Fruit fly (Drosophila melanogaster) whole organism, embryonic: ENCODE measurements around the gene sif.

Experiments used
- Ada2b ChIP-seq: fragments of 200-800 bp; sonication (Bioruptor generic); IDR thresholded peaks from 2 replicates; pipeline ENCODE4 v1.3.6; 2022; ENCODE audit warnings: missing biosample characterization, missing genetic modification characterization
- Awh ChIP-seq: fragments of 200-800 bp; sonication (Bioruptor generic); IDR thresholded peaks from 2 replicates; pipeline ENCODE4, ENCODE4 v1.3.6; 2022; ENCODE audit warnings: missing biosample characterization, missing genetic modification characterization
- Bgb ChIP-seq: fragments of 200-800 bp; sonication (Bioruptor generic); IDR thresholded peaks from 2 replicates; pipeline ENCODE4 v1.3.6; 2022; ENCODE audit warnings: missing biosample characterization, missing genetic modification characterization; ENCODE audit not compliant: partially characterized antibody
- BtbVII ChIP-seq: fragments of 200-800 bp; sonication (Bioruptor generic); optimal IDR thresholded peaks from 3 replicates; lab custom pipeline; 2017; ENCODE audit warnings: missing biosample characterization, mild to moderate bottlenecking, missing genetic modification characterization
- Bteb2 ChIP-seq: fragments of 200-800 bp; sonication (Bioruptor generic); optimal IDR thresholded peaks from 2 replicates; lab custom pipeline; 2016; ENCODE audit warnings: missing biosample characterization, missing genetic modification characterization
- CG10147 ChIP-seq: fragments of 200-800 bp; sonication (Bioruptor generic); optimal IDR thresholded peaks from 2 replicates; lab custom pipeline; 2019; ENCODE audit warnings: missing biosample characterization, mild to moderate bottlenecking, missing genetic modification characterization, moderate library complexity
- CG10321 ChIP-seq: fragments of 200-800 bp; sonication (Bioruptor generic); IDR thresholded peaks from 2 replicates; pipeline ENCODE4 v1.3.6; 2022; ENCODE audit warnings: missing biosample characterization, missing genetic modification characterization
- CG10366 ChIP-seq: fragments of 200-800 bp; sonication (Bioruptor generic); IDR thresholded peaks from 2 replicates; pipeline ENCODE4 v1.3.6; 2022; ENCODE audit warnings: missing biosample characterization, missing genetic modification characterization
- CG11085 ChIP-seq: fragments of 200-800 bp; sonication (Bioruptor generic); IDR thresholded peaks from 2 replicates; pipeline ENCODE4 v1.3.6; 2022; ENCODE audit warnings: missing biosample characterization, missing genetic modification characterization
- CG12071 ChIP-seq: fragments of 200-800 bp; sonication (Bioruptor generic); optimal IDR thresholded peaks from 3 replicates; lab custom pipeline; 2018; ENCODE audit warnings: missing biosample characterization, mild to moderate bottlenecking, missing genetic modification characterization
- CG12769 ChIP-seq: fragments of 200-800 bp; sonication (Bioruptor generic); optimal IDR thresholded peaks from 2 replicates; lab custom pipeline; 2019; ENCODE audit warnings: missing biosample characterization, mild to moderate bottlenecking, missing genetic modification characterization, moderate library complexity
- CG12942 ChIP-seq: fragments of 200-800 bp; sonication (Bioruptor generic); optimal IDR thresholded peaks from 3 replicates; lab custom pipeline; 2016; ENCODE audit warnings: missing biosample characterization, missing genetic modification characterization
- CG13123 ChIP-seq: fragments of 200-800 bp; sonication (Bioruptor generic); optimal IDR thresholded peaks from 2 replicates; lab custom pipeline; 2016; ENCODE audit warnings: missing biosample characterization, missing genetic modification characterization
- CG14014 ChIP-seq: fragments of 200-800 bp; sonication (Bioruptor generic); IDR thresholded peaks from 2 replicates; pipeline ENCODE4 v1.3.6; 2022; ENCODE audit warnings: missing biosample characterization, missing genetic modification characterization
- CG1529 ChIP-seq: fragments of 200-800 bp; sonication (Bioruptor generic); optimal IDR thresholded peaks from 3 replicates; lab custom pipeline; 2018; ENCODE audit warnings: missing biosample characterization, missing genetic modification characterization
- CG16815 ChIP-seq: fragments of 200-800 bp; sonication (Bioruptor generic); optimal IDR thresholded peaks from 3 replicates; lab custom pipeline; 2017; ENCODE audit warnings: missing biosample characterization, mild to moderate bottlenecking, missing genetic modification characterization
- CG17568 ChIP-seq: fragments of 200-800 bp; sonication (Bioruptor generic); optimal IDR thresholded peaks from 2 replicates; lab custom pipeline; 2018; ENCODE audit warnings: missing biosample characterization, mild to moderate bottlenecking, missing genetic modification characterization, moderate library complexity
- CG2678 ChIP-seq: fragments of 200-800 bp; sonication (Bioruptor generic); optimal IDR thresholded peaks from 3 replicates; lab custom pipeline; 2019; ENCODE audit warnings: missing biosample characterization, mild to moderate bottlenecking, missing genetic modification characterization, moderate library complexity
- CG4282 ChIP-seq: fragments of 200-800 bp; sonication (Bioruptor generic); optimal IDR thresholded peaks from 2 replicates; lab custom pipeline; 2016; ENCODE audit warnings: missing biosample characterization, missing genetic modification characterization
- CG4404 ChIP-seq: fragments of 200-800 bp; sonication (Bioruptor generic); IDR thresholded peaks from 2 replicates; pipeline ENCODE4 v1.3.6; 2022; ENCODE audit warnings: missing biosample characterization, missing genetic modification characterization
- CG4617 ChIP-seq: fragments of 200-800 bp; sonication (Bioruptor generic); optimal IDR thresholded peaks from 3 replicates; lab custom pipeline; 2016; ENCODE audit warnings: missing biosample characterization, missing genetic modification characterization, borderline replicate concordance
- CG5245 ChIP-seq: fragments of 200-800 bp; sonication (Bioruptor generic); optimal IDR thresholded peaks from 3 replicates; lab custom pipeline; 2016; ENCODE audit warnings: missing biosample characterization, missing genetic modification characterization
- CG6654 ChIP-seq: fragments of 200-800 bp; sonication (Bioruptor generic); optimal IDR thresholded peaks from 2 replicates; lab custom pipeline; 2017; ENCODE audit warnings: missing biosample characterization, mild to moderate bottlenecking, missing genetic modification characterization
- CG8359 ChIP-seq: fragments of 200-800 bp; sonication (Bioruptor generic); optimal IDR thresholded peaks from 2 replicates; lab custom pipeline; 2017; ENCODE audit warnings: missing biosample characterization, mild to moderate bottlenecking, missing genetic modification characterization, borderline replicate concordance
- D ChIP-seq, 2 experiments: fragments of 200-800 bp in 1 of 2; fragments of >200 bp in 1 of 2; sonication (Bioruptor generic) in 1 of 2; optimal IDR thresholded peaks; 2 replicates in 1 of 2; 3 replicates in 1 of 2; lab custom pipeline; 2017; ENCODE audit warnings: mild to moderate bottlenecking in 1 of 2, missing biosample characterization in 1 of 2, missing genetic modification characterization in 1 of 2, missing genetic modification reagents in 1 of 2
- Dref ChIP-seq: fragments of 200-800 bp; sonication (Bioruptor generic); IDR thresholded peaks from 2 replicates; pipeline ENCODE4 v1.3.6; 2022; ENCODE audit warnings: missing biosample characterization, missing genetic modification characterization
- Drgx ChIP-seq: fragments of 200-800 bp; sonication (Bioruptor generic); IDR thresholded peaks from 2 replicates; pipeline ENCODE4 v1.3.6; 2022; ENCODE audit warnings: missing biosample characterization, missing genetic modification characterization
- E2f2 ChIP-seq: fragments of 200-800 bp; sonication (Bioruptor generic); IDR thresholded peaks from 2 replicates; pipeline ENCODE4 v1.3.6; 2022; ENCODE audit warnings: missing biosample characterization, missing genetic modification characterization
- HmgD ChIP-seq: fragments of 200-800 bp; sonication (Bioruptor generic); optimal IDR thresholded peaks from 3 replicates; lab custom pipeline; 2016; ENCODE audit warnings: missing biosample characterization, missing genetic modification characterization
- Hr78 ChIP-seq, 2 experiments: fragments of 200-800 bp in 1 of 2; fragments of >200 bp in 1 of 2; sonication (Bioruptor generic) in 1 of 2; optimal IDR thresholded peaks; 2 replicates each; lab custom pipeline; 2017 to 2019; ENCODE audit warnings: missing biosample characterization in 2 of 2, missing genetic modification characterization in 2 of 2, mild to moderate bottlenecking in 1 of 2, moderate library complexity in 1 of 2
- Lpt ChIP-seq: fragments of >200 bp; optimal IDR thresholded peaks from 2 replicates; lab custom pipeline; 2018; ENCODE audit warnings: missing biosample characterization, missing genetic modification characterization
- Rfx ChIP-seq: fragments of 200-800 bp; sonication (Bioruptor generic); IDR thresholded peaks from 2 replicates; pipeline ENCODE4 v1.3.6; 2022; ENCODE audit warnings: missing biosample characterization, missing genetic modification characterization
- Sry-δ ChIP-seq: fragments of 200-800 bp; sonication (Bioruptor generic); optimal IDR thresholded peaks from 2 replicates; lab custom pipeline; 2016; ENCODE audit warnings: missing biosample characterization, missing genetic modification characterization
- Tbp ChIP-seq: fragments of >200 bp; optimal IDR thresholded peaks from 2 replicates; lab custom pipeline; 2018; ENCODE audit warnings: missing biosample characterization, missing genetic modification characterization
- ab ChIP-seq: fragments of 200-800 bp; sonication (Bioruptor generic); optimal IDR thresholded peaks from 2 replicates; lab custom pipeline; 2016; ENCODE audit warnings: missing biosample characterization, missing genetic modification characterization
- bab2 ChIP-seq: fragments of 200-800 bp; sonication (Bioruptor generic); optimal IDR thresholded peaks from 2 replicates; lab custom pipeline; 2016; ENCODE audit warnings: missing biosample characterization, missing genetic modification characterization
- chinmo ChIP-seq: fragments of 200-800 bp; sonication (Bioruptor generic); IDR thresholded peaks from 4 replicates; pipeline ENCODE4 v1.3.6; 2022; ENCODE audit warnings: missing biosample characterization, missing genetic modification characterization; ENCODE audit not compliant: partially characterized antibody
- ci ChIP-seq: fragments of 200-800 bp; sonication (Bioruptor generic); IDR thresholded peaks from 3 replicates; pipeline ENCODE4 v1.3.6; 2022; ENCODE audit warnings: missing biosample characterization, missing genetic modification characterization
- croc ChIP-seq: fragments of 200-800 bp; sonication (Bioruptor generic); conservative IDR thresholded peaks from 3 replicates; pipeline ENCODE4 v1.3.6; 2022; ENCODE audit warnings: missing biosample characterization, missing genetic modification characterization
- disco-r ChIP-seq: fragments of 200-800 bp; sonication (Bioruptor generic); optimal IDR thresholded peaks from 2 replicates; lab custom pipeline; 2016; ENCODE audit warnings: missing biosample characterization, missing genetic modification characterization
- dm ChIP-seq: fragments of 200-800 bp; sonication (Bioruptor generic); optimal IDR thresholded peaks from 3 replicates; lab custom pipeline; 2016; ENCODE audit warnings: missing biosample characterization, missing genetic modification characterization
- ham ChIP-seq: fragments of 200-800 bp; sonication (Bioruptor generic); IDR thresholded peaks from 2 replicates; pipeline ENCODE4 v1.3.6; 2022; ENCODE audit warnings: missing biosample characterization, missing genetic modification characterization
- maf-S ChIP-seq: fragments of 200-800 bp; sonication (Bioruptor generic); optimal IDR thresholded peaks from 2 replicates; lab custom pipeline; 2016; ENCODE audit warnings: missing biosample characterization, missing genetic modification characterization
- pan ChIP-seq, 4 experiments: fragments of >200 bp in 3 of 4; fragments of 200-800 bp in 1 of 4; sonication (Bioruptor generic) in 1 of 4; optimal IDR thresholded peaks in 3 of 4; IDR thresholded peaks in 1 of 4; 2 replicates each; pipeline versions ENCODE4 v1.3.6 to Lab custom; 2017 to 2022; ENCODE audit warnings: missing biosample characterization in 2 of 4, missing genetic modification characterization in 2 of 4, mixed read lengths in 1 of 4
- rib ChIP-seq: fragments of 200-800 bp; sonication (Bioruptor generic); IDR thresholded peaks from 2 replicates; pipeline ENCODE4 v1.3.6; 2022; ENCODE audit warnings: missing biosample characterization, missing genetic modification characterization
- sd ChIP-seq: fragments of 200-800 bp; sonication (Bioruptor generic); optimal IDR thresholded peaks from 3 replicates; lab custom pipeline; 2018; ENCODE audit warnings: missing biosample characterization, mild to moderate bottlenecking, missing genetic modification characterization, moderate library complexity
- sens ChIP-seq: fragments of 200-800 bp; sonication (Bioruptor generic); peaks from one replicate; lab custom pipeline; 2016; ENCODE audit warnings: missing biosample characterization, missing genetic modification characterization
- sens-2 ChIP-seq: fragments of 200-800 bp; sonication (Bioruptor generic); IDR thresholded peaks from 2 replicates; pipeline ENCODE4 v1.3.6; 2022; ENCODE audit warnings: missing biosample characterization, missing genetic modification characterization
- twi ChIP-seq: fragments of 200-800 bp; optimal IDR thresholded peaks from 2 replicates; lab custom pipeline; 2019; ENCODE audit warnings: missing biosample characterization, mild to moderate bottlenecking, missing genetic modification characterization, moderate library complexity
- vnd ChIP-seq: fragments of 200-800 bp; sonication (Bioruptor generic); IDR thresholded peaks from 3 replicates; pipeline ENCODE4 v1.3.6; 2022; ENCODE audit warnings: missing biosample characterization, missing genetic modification characterization; ENCODE audit not compliant: partially characterized antibody
- zen2 ChIP-seq: fragments of 200-800 bp; sonication (Bioruptor generic); IDR thresholded peaks from 3 replicates; pipeline ENCODE4 v1.3.6; 2022; ENCODE audit warnings: missing biosample characterization, missing genetic modification characterization; ENCODE audit not compliant: partially characterized antibody

The sif gene

DNA sequence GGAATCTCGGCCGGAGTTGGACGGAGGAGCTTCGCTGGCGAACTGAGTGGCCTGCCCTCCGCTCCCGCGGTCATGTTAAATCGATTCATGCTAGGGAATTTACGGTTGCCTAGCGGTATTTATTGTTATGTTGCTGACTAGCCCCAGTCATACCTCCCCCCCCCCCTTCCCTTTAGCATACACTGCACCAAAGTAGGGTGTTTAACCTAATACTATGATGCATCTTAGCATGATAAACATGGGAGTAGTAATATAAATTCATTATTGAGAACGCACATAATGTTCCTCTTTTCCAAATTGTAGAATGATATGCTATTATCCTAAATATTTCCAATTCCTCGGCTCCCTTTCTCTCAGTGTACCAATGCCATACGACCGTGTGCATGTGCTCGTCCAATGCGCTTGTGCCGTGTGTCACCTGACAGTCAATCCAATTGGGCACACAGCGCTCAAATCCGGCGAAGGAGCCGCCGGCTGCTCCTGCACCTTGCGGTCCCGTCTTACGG lies 138.8 kb downstream of the sif start, which contains the start of gene Tektin-C (continued):
- no peak for TF ChIP-seq CG5245 (GFP tag; lab: Kevin White, UChicago)
- no peak for TF ChIP-seq CG14014 (GFP tag; lab: Robert Waterston, UW)
- TF ChIP-seq Bgb = no peak
- TF ChIP-seq chinmo (GFP tag; lab: Robert Waterston, UW) = no peak
- no peak for TF ChIP-seq Tbp (GFP tag; lab: Kevin White, UChicago)
- no peak for TF ChIP-seq HmgD
- TF ChIP-seq CG10366 (GFP tag; lab: Robert Waterston, UW) = peak; percentile 17; the same call in 1 of the 2 replicates
- no peak for TF ChIP-seq Sry-δ (GFP tag; lab: Kevin White, UChicago)
- no peak for TF ChIP-seq croc
- no peak for TF ChIP-seq CG1529 (GFP tag; lab: Kevin White, UChicago)
- no peak for TF ChIP-seq CG8359 (GFP tag; lab: Kevin White, UChicago)
- TF ChIP-seq dm (GFP tag; lab: Kevin White, UChicago) = no peak
- TF ChIP-seq vnd (GFP tag; lab: Robert Waterston, UW) = no peak
- no peak for TF ChIP-seq Lpt (GFP tag; lab: Kevin White, UChicago)
- no peak for TF ChIP-seq CG10321 (GFP tag; lab: Robert Waterston, UW)
- TF ChIP-seq CG12769 (tag; lab: Kevin White, UChicago) = no peak
- no peak for TF ChIP-seq BtbVII
- TF ChIP-seq twi (tag; lab: Kevin White, UChicago) = no peak
- no peak for TF ChIP-seq CG4617 (GFP tag; lab: Kevin White, UChicago)
- no peak for TF ChIP-seq Dref
- no peak for TF ChIP-seq CG6654 (GFP tag; lab: Kevin White, UChicago)
- no peak for TF ChIP-seq rib (GFP tag; lab: Robert Waterston, UW)
- no peak for TF ChIP-seq CG12942 (GFP tag; lab: Kevin White, UChicago)
- TF ChIP-seq Hr78 (GFP tag; optimal IDR thresholded peaks at IDR 0.05; lab: Kevin White, UChicago) = no peak
- no peak for TF ChIP-seq pan (optimal IDR thresholded peaks at IDR 0.05; lab: Kevin White, UChicago)
- peak in 1 of 2 experiments; percentile 7 for TF ChIP-seq pan (GFP tag; optimal IDR thresholded peaks at IDR 0.05 in 1 of 2, IDR thresholded peaks at IDR 0.05 in 1 of 2)
- TF ChIP-seq CG17568 (GFP tag; lab: Kevin White, UChicago) = no peak
- TF ChIP-seq D (optimal IDR thresholded peaks at IDR 0.05; lab: Kevin White, UChicago) = no peak
- no peak for TF ChIP-seq D (GFP tag; optimal IDR thresholded peaks at IDR 0.05; lab: Kevin White, UChicago)
- TF ChIP-seq Bteb2 (GFP tag; lab: Kevin White, UChicago) = no peak
- TF ChIP-seq CG4282 (GFP tag; lab: Kevin White, UChicago) = no peak
- no peak for TF ChIP-seq CG13123 (GFP tag; lab: Kevin White, UChicago)
- no peak for TF ChIP-seq sens-2 (GFP tag; lab: Robert Waterston, UW)
- peak; percentile 34; the same call in 1 of the 2 replicates for TF ChIP-seq CG4404 (GFP tag; lab: Robert Waterston, UW)
- TF ChIP-seq CG2678 (tag; lab: Kevin White, UChicago) = no peak
- TF ChIP-seq disco-r (GFP tag; lab: Kevin White, UChicago) = no peak
- no peak for TF ChIP-seq ham (GFP tag; lab: Robert Waterston, UW)
- no peak for TF ChIP-seq CG16815 (GFP tag; lab: Kevin White, UChicago)
- no peak for TF ChIP-seq sd (tag; lab: Kevin White, UChicago)
- TF ChIP-seq CG10147 = no peak
- no peak for TF ChIP-seq maf-S (GFP tag; lab: Kevin White, UChicago)
- no peak for TF ChIP-seq Drgx (GFP tag; lab: Robert Waterston, UW)
- TF ChIP-seq E2f2 = no peak
- TF ChIP-seq CG11085 (GFP tag; lab: Robert Waterston, UW) = no peak
- no peak for TF ChIP-seq Ada2b (GFP tag; lab: Robert Waterston, UW)
- no peak for TF ChIP-seq Rfx
- no peak for TF ChIP-seq Awh
- TF ChIP-seq sens = peak; percentile 48
- TF ChIP-seq CG12071 = no peak
- no peak for TF ChIP-seq ab
- TF ChIP-seq bab2 (GFP tag; lab: Kevin White, UChicago) = no peak
- peak; percentile 70; the same call in 2 of the 3 replicates for TF ChIP-seq ci (GFP tag; lab: Robert Waterston, UW)
- TF ChIP-seq zen2 (GFP tag; lab: Robert Waterston, UW) = no peak
